Worm (Caenorhabditis elegans): ENCODE measurements around the gene F14E5.8.

F14E5.8 gene

ce11 chrII:8471139-8471538 is 51.2 kb downstream of the F14E5.8 start, which contains the start of gene M05D6.8:
M05D6.8 (minus strand) TSS chrII:8471239.
- TF ChIP-seq xbp-1 (tag; optimal IDR thresholded peaks at IDR 0.05) (no peak), swsn-7 (tag; optimal IDR thresholded peaks at IDR 0.05) (no peak), lin-35 (GFP tag; optimal IDR thresholded peaks at IDR 0.05) (no peak), lin-13 (GFP tag; optimal IDR thresholded peaks at IDR 0.05) (no peak), ceh-8 (GFP tag; optimal IDR thresholded peaks at IDR 0.05) (no peak)
